Worm (Caenorhabditis elegans): ENCODE results near the gene fil-2.

Gene fil-2

ce11 chrV:6246454-6246981, 32.3 kb upstream of the fil-2 start, which contains the start of gene dmd-7 (continued):
- TF ChIP-seq aptf-2 (GFP tag; conservative IDR thresholded peaks at IDR 0.05) (no peak), egrh-3 (GFP tag; IDR thresholded peaks at IDR 0.05) (0 out of 2 replicates have a peak, but pooled peaks have one; percentile 7), chd-7 (tag; optimal IDR thresholded peaks at IDR 0.05) (peak; percentile 85), sdz-38 (tag; optimal IDR thresholded peaks at IDR 0.05) (no peak), ceh-27 (GFP tag; optimal IDR thresholded peaks at IDR 0.05) (peak; percentile 66), C06A6.2 (GFP tag; conservative IDR thresholded peaks at IDR 0.05) (peak; percentile 79), nhr-179 (tag; optimal IDR thresholded peaks at IDR 0.05) (no peak), madf-10 (tag; optimal IDR thresholded peaks at IDR 0.05) (peak; percentile 83), lin-26 (GFP tag; IDR thresholded peaks at IDR 0.05) (0 out of 2 replicates have a peak, but pooled peaks have one; percentile 28), C17E4.6 (GFP tag; IDR thresholded peaks at IDR 0.05) (no peak), nfya-1 (tag; optimal IDR thresholded peaks at IDR 0.05; ENCODE audit: borderline replicate concordance, insufficient read depth) (no peak), hsf-1 (GFP tag; IDR thresholded peaks at IDR 0.05) (no peak), ceh-79 (tag; optimal IDR thresholded peaks at IDR 0.05) (no peak), tlf-1 (GFP tag; optimal IDR thresholded peaks at IDR 0.05) (peak; percentile 3), lin-40 (tag; optimal IDR thresholded peaks at IDR 0.05) (peak; percentile 87), lin-54 (GFP tag; optimal IDR thresholded peaks at IDR 0.05) (peak; percentile 34)

ce11 chrV:6247397-6247796, 31.4 kb upstream of the fil-2 start:
- TF ChIP-seq rcor-1 (GFP tag; IDR thresholded peaks at IDR 0.05) (0 out of 2 replicates have a peak, but pooled peaks have one; percentile 11), efl-1 (GFP tag; optimal IDR thresholded peaks at IDR 0.05) (no peak), ztf-26 (tag; optimal IDR thresholded peaks at IDR 0.05) (peak; percentile 48), attf-5 (GFP tag; optimal IDR thresholded peaks at IDR 0.05) (peak; percentile 18), ceh-40 (GFP tag; IDR thresholded peaks at IDR 0.05) (no peak), aptf-2 (GFP tag; conservative IDR thresholded peaks at IDR 0.05) (no peak), mel-28 (tag; optimal IDR thresholded peaks at IDR 0.05; ENCODE audit: borderline replicate concordance) (no peak), die-1 (tag; optimal IDR thresholded peaks at IDR 0.05) (peak; percentile 12), somi-1 (GFP tag; optimal IDR thresholded peaks at IDR 0.05) (peak; percentile 81), atf-7 (tag; optimal IDR thresholded peaks at IDR 0.05) (peak; percentile 7), C06A6.2 (GFP tag; conservative IDR thresholded peaks at IDR 0.05) (0 out of 2 replicates have a peak, but pooled peaks have one; percentile 41), cebp-1 (GFP tag; IDR thresholded peaks at IDR 0.05) (no peak), cebp-1 (tag; optimal IDR thresholded peaks at IDR 0.05) (peak; percentile 5), tbp1 (GFP tag; optimal IDR thresholded peaks at IDR 0.05) (peak; percentile 7), lir-1 (GFP tag; conservative IDR thresholded peaks at IDR 0.05) (no peak), nhr-80 (tag; optimal IDR thresholded peaks at IDR 0.05) (peak; percentile 60), lin-40 (tag; optimal IDR thresholded peaks at IDR 0.05) (peak; percentile 60), F22D6.2 (tag; optimal IDR thresholded peaks at IDR 0.05) (peak; percentile 22), fkh-3 (tag; optimal IDR thresholded peaks at IDR 0.05) (no peak), hmg-20 (GFP tag; IDR thresholded peaks at IDR 0.05) (no peak), K11D2.4 (GFP tag; IDR thresholded peaks at IDR 0.05) (0 out of 2 replicates have a peak, but pooled peaks have one; percentile 44), ztf-22 (GFP tag; optimal IDR thresholded peaks at IDR 0.05) (peak; percentile 55), hmg-1.2 (GFP tag; IDR thresholded peaks at IDR 0.05) (peak; percentile 35; the same call in 1 of the 2 replicates), let-607 (tag; optimal IDR thresholded peaks at IDR 0.05) (peak in 1 of 2 experiments; percentile 36)

- TF ChIP-seq ztf-28 (GFP tag; IDR thresholded peaks at IDR 0.05): 0 out of 2 replicates have a peak, but pooled peaks have one; percentile 32
- no peak for TF ChIP-seq bed-1 (GFP tag; IDR thresholded peaks at IDR 0.05)
Measured at ce11 chrV:6248714-6249113, 30.1 kb upstream of the fil-2 start.
